Fruit fly (Drosophila melanogaster) whole organism, wandering third instar larva: ENCODE measurements around the gene CG44271.

ENCODE experiments used
- N ChIP-seq: fragments of >200 bp; optimal IDR thresholded peaks from 2 replicates; lab custom pipeline; 2018; ENCODE audit warnings: missing biosample characterization, missing external identifiers, missing genetic modification characterization
- Vsx2 ChIP-seq: fragments of 200-300, 225-300 bp; sonication (Bioruptor generic); optimal IDR thresholded peaks from 2 replicates; lab custom pipeline; 2018; ENCODE audit warnings: missing biosample characterization, missing genetic modification characterization; ENCODE audit not compliant: partially characterized antibody
- h ChIP-seq: fragments of 200-800 bp; sonication (Bioruptor generic); optimal IDR thresholded peaks from 3 replicates; lab custom pipeline; 2016; ENCODE audit warnings: missing biosample characterization, mild to moderate bottlenecking, missing genetic modification characterization
- rgr ChIP-seq: fragments of 200-800 bp; sonication (Bioruptor generic); optimal IDR thresholded peaks from 3 replicates; lab custom pipeline; 2016; ENCODE audit warnings: missing biosample characterization, mild to moderate bottlenecking, missing genetic modification characterization

dm6 chr2L:6784235-6784634 is 36.5 kb upstream of the CG44271 start:
- TF ChIP-seq h (GFP tag; lab: Kevin White, UChicago) = no peak
- no peak for TF ChIP-seq N (GFP tag; lab: Kevin White, UChicago)
- TF ChIP-seq Vsx2 (GFP tag; lab: Kevin White, UChicago) = no peak
- no peak for TF ChIP-seq rgr (GFP tag; lab: Kevin White, UChicago)
